Fruit fly (Drosophila melanogaster): ENCODE data around the gene CG42680.

The CG42680 gene

DNA sequence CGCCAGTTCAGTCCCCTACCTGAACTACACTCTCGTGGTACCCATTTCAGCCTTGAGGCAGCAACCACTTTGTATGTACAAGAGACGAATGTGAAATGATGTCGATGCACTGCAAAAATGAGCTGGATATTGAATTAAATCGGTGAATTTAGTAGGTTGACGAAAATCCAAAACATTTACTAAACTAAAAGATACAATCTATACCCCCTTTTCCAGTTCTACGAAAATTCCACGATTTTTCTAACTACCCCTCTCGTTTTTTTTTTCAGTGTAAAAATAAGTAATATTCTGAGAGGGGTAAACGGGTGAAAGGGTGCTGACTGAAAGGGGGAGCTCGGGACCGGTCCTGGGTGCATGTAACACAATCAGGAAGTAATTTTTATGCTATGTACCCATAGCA is 34.1 kb upstream of the CG42680 start (continued):
- TF ChIP-seq CG13775 (GFP tag; optimal IDR thresholded peaks at IDR 0.05), result peak; percentile 18
- peak; percentile 51; the same call in 2 of the 3 replicates for TF ChIP-seq tgo (GFP tag; IDR thresholded peaks at IDR 0.05)
- peak; percentile 37 for TF ChIP-seq CG17359 (tag; optimal IDR thresholded peaks at IDR 0.05)
- no peak for TF ChIP-seq hkb (optimal IDR thresholded peaks at IDR 0.05)
- TF ChIP-seq hkb (GFP tag; IDR thresholded peaks at IDR 0.05), result 0 out of 2 replicates have a peak, but pooled peaks have one; percentile 37
- peak; percentile 10 for TF ChIP-seq NK7.1 (GFP tag; optimal IDR thresholded peaks at IDR 0.05)
- TF ChIP-seq CG17328 (GFP tag; IDR thresholded peaks at IDR 0.05), result peak; percentile 79
- TF ChIP-seq CG2712 (tag; optimal IDR thresholded peaks at IDR 0.05), result peak; percentile 59
- TF ChIP-seq pum (GFP tag; optimal IDR thresholded peaks at IDR 0.05), result peak; percentile 65
- no peak for TF ChIP-seq Fer3 (tag; optimal IDR thresholded peaks at IDR 0.05)
- no peak for TF ChIP-seq HLHmδ (GFP tag; optimal IDR thresholded peaks at IDR 0.05)
- no peak for TF ChIP-seq sqz (GFP tag; optimal IDR thresholded peaks at IDR 0.05)
- TF ChIP-seq Hr51 (GFP tag; optimal IDR thresholded peaks at IDR 0.05), result peak in 1 of 2 experiments; percentile 25
- peak; percentile 47; the same call in 1 of the 2 replicates for TF ChIP-seq Ptx1 (GFP tag; IDR thresholded peaks at IDR 0.05)
- peak; percentile 1 for TF ChIP-seq dm (GFP tag; optimal IDR thresholded peaks at IDR 0.05)
- TF ChIP-seq Xrp1 (GFP tag; IDR thresholded peaks at IDR 0.05), result peak; percentile 76
- no peak for TF ChIP-seq Vsx1 (GFP tag; optimal IDR thresholded peaks at IDR 0.05)
- peak; percentile 27 for TF ChIP-seq CG8388 (GFP tag; optimal IDR thresholded peaks at IDR 0.05)
- peak; percentile 50 for TF ChIP-seq CG16863 (GFP tag; optimal IDR thresholded peaks at IDR 0.05)
- TF ChIP-seq Elba2 (GFP tag; optimal IDR thresholded peaks at IDR 0.05), result no peak
- no peak for TF ChIP-seq Adf1 (GFP tag; IDR thresholded peaks at IDR 0.05)
- no peak for TF ChIP-seq Trl (optimal IDR thresholded peaks at IDR 0.05)
- TF ChIP-seq Trl (GFP tag; optimal IDR thresholded peaks at IDR 0.05), result peak; percentile 74
- TF ChIP-seq CG10274 (GFP tag; optimal IDR thresholded peaks at IDR 0.05), result no peak
- no peak for TF ChIP-seq scrt (GFP tag; optimal IDR thresholded peaks at IDR 0.05)
- TF ChIP-seq CG4730 (GFP tag; IDR thresholded peaks at IDR 0.05), result peak; percentile 20; the same call in 1 of the 2 replicates
- TF ChIP-seq CG7786 (GFP tag; optimal IDR thresholded peaks at IDR 0.05), result peak; percentile 11
- no peak for TF ChIP-seq Asciz (GFP tag; optimal IDR thresholded peaks at IDR 0.05)
- peak; percentile 8 for TF ChIP-seq CG12942 (GFP tag; optimal IDR thresholded peaks at IDR 0.05)
- TF ChIP-seq CG10959 (GFP tag; IDR thresholded peaks at IDR 0.05), result peak; percentile 49; the same call in 1 of the 2 replicates
- TF ChIP-seq H2.0 (GFP tag; IDR thresholded peaks at IDR 0.05), result 0 out of 2 replicates have a peak, but pooled peaks have one; percentile 13
- peak; percentile 11 for TF ChIP-seq Meics (GFP tag; optimal IDR thresholded peaks at IDR 0.05)
- TF ChIP-seq ro (GFP tag; IDR thresholded peaks at IDR 0.05), result 0 out of 2 replicates have a peak, but pooled peaks have one; percentile 16
- peak; percentile 4; the same call in 1 of the 4 replicates for TF ChIP-seq Gug (GFP tag; IDR thresholded peaks at IDR 0.05)
- TF ChIP-seq prd (optimal IDR thresholded peaks at IDR 0.05), result no peak
- peak; percentile 74 for TF ChIP-seq prd (GFP tag; IDR thresholded peaks at IDR 0.05)
- TF ChIP-seq slbo (GFP tag; IDR thresholded peaks at IDR 0.05), result 0 out of 2 replicates have a peak, but pooled peaks have one; percentile 22
- 0 out of 3 replicates have a peak, but pooled peaks have one; percentile 62 for TF ChIP-seq ci (GFP tag; IDR thresholded peaks at IDR 0.05)
- peak; percentile 39 for TF ChIP-seq Spps (tag; optimal IDR thresholded peaks at IDR 0.05)
- peak; percentile 30 for TF ChIP-seq lbe (GFP tag; optimal IDR thresholded peaks at IDR 0.05)
- peak; percentile 34 for TF ChIP-seq CG10654 (GFP tag; optimal IDR thresholded peaks at IDR 0.05)
- peak; percentile 79 for TF ChIP-seq Med (GFP tag)
- peak; percentile 16 for TF ChIP-seq jing (GFP tag; optimal IDR thresholded peaks at IDR 0.05)
- TF ChIP-seq otp (GFP tag; IDR thresholded peaks at IDR 0.05), result peak; percentile 46; the same call in 1 of the 3 replicates
- TF ChIP-seq CG4360 (GFP tag; IDR thresholded peaks at IDR 0.05), result no peak
- peak; percentile 18 for TF ChIP-seq mam (GFP tag; optimal IDR thresholded peaks at IDR 0.05)
- peak; percentile 39 for TF ChIP-seq CG9609 (GFP tag; optimal IDR thresholded peaks at IDR 0.05)
- peak; percentile 21 for TF ChIP-seq stwl (tag; optimal IDR thresholded peaks at IDR 0.05)
- peak; percentile 64 for TF ChIP-seq Antp (GFP tag; optimal IDR thresholded peaks at IDR 0.05)
